Fruit fly (Drosophila melanogaster): ENCODE data around the gene Pvf3.

Gene Pvf3

dm6 chr2L:7144061-7144460 lies 13.4 kb downstream of the Pvf3 start (continued):
- peak; percentile 21 for TF ChIP-seq vri (GFP tag; optimal IDR thresholded peaks at IDR 0.05)
- TF ChIP-seq dsx (GFP tag; optimal IDR thresholded peaks at IDR 0.05; ENCODE audit: poor library complexity, severe bottlenecking) = peak; percentile 46
- peak; percentile 88 for TF ChIP-seq Eip78C (GFP tag)
- peak; percentile 59 for TF ChIP-seq fd59A (GFP tag; optimal IDR thresholded peaks at IDR 0.05)
- peak; percentile 63 for TF ChIP-seq Eip75B (GFP tag; optimal IDR thresholded peaks at IDR 0.05)
- peak; percentile 59 for TF ChIP-seq Sox15 (GFP tag; optimal IDR thresholded peaks at IDR 0.05)
- TF ChIP-seq CG9139 (GFP tag; optimal IDR thresholded peaks at IDR 0.05) = peak; percentile 64
- peak; percentile 71 for TF ChIP-seq esn (GFP tag; optimal IDR thresholded peaks at IDR 0.05)
- TF ChIP-seq salr (GFP tag; optimal IDR thresholded peaks at IDR 0.05) = peak in 1 of 2 experiments; percentile 37
- TF ChIP-seq CG11902 (GFP tag; optimal IDR thresholded peaks at IDR 0.05) = peak; percentile 55
- TF ChIP-seq CG11762 (GFP tag; optimal IDR thresholded peaks at IDR 0.05; ENCODE audit: insufficient read depth) = peak; percentile 13
- TF ChIP-seq Gug (GFP tag; IDR thresholded peaks at IDR 0.05) = no peak
- TF ChIP-seq Smox (GFP tag; optimal IDR thresholded peaks at IDR 0.05) = peak; percentile 58
- TF ChIP-seq CG16779 (tag; optimal IDR thresholded peaks at IDR 0.05) = no peak
- peak; percentile 62 for TF ChIP-seq Ets21C (GFP tag; optimal IDR thresholded peaks at IDR 0.05)
- no peak for TF ChIP-seq fd85E (GFP tag; optimal IDR thresholded peaks at IDR 0.05)

dm6 chr2L:7140089-7140488 lies 17.4 kb downstream of the Pvf3 start:
- no peak for TF ChIP-seq lz (GFP tag; optimal IDR thresholded peaks at IDR 0.05)
- no peak for TF ChIP-seq salr (GFP tag; optimal IDR thresholded peaks at IDR 0.05)
- TF ChIP-seq CG6276 (GFP tag; optimal IDR thresholded peaks at IDR 0.05) = no peak

dm6 chr2L:7138516-7139061 lies 18.9 kb downstream of the Pvf3 start:
- TF ChIP-seq CG31627 (GFP tag; optimal IDR thresholded peaks at IDR 0.05) (no peak), fd85E (GFP tag; optimal IDR thresholded peaks at IDR 0.05) (no peak), Hr39 (GFP tag; optimal IDR thresholded peaks at IDR 0.05) (no peak), CG6854 (GFP tag; optimal IDR thresholded peaks at IDR 0.05) (no peak), CG6808 (GFP tag; optimal IDR thresholded peaks at IDR 0.05) (no peak), Smox (GFP tag; optimal IDR thresholded peaks at IDR 0.05) (no peak), CG6276 (GFP tag; optimal IDR thresholded peaks at IDR 0.05) (no peak), vri (GFP tag; optimal IDR thresholded peaks at IDR 0.05) (no peak), eg (GFP tag; IDR thresholded peaks at IDR 0.05) (no peak)

dm6 chr2L:7136667-7137066 lies 20.8 kb downstream of the Pvf3 start:
- TF ChIP-seq CG4318 (GFP tag; optimal IDR thresholded peaks at IDR 0.05) (no peak), fkh (GFP tag; optimal IDR thresholded peaks at IDR 0.05) (peak; percentile 61)

dm6 chr2L:7135069-7135468 lies 22.4 kb downstream of the Pvf3 start:
- TF ChIP-seq dsx (GFP tag; optimal IDR thresholded peaks at IDR 0.05; ENCODE audit: poor library complexity, severe bottlenecking) = no peak
- TF ChIP-seq salr (GFP tag; optimal IDR thresholded peaks at IDR 0.05) = peak; percentile 40
- peak; percentile 65 for TF ChIP-seq Gug (GFP tag; IDR thresholded peaks at IDR 0.05)
- peak; percentile 19 for TF ChIP-seq svp (GFP tag)
- TF ChIP-seq dac (GFP tag; optimal IDR thresholded peaks at IDR 0.05) = peak; percentile 53
- peak; percentile 37 for TF ChIP-seq CG31627 (GFP tag; optimal IDR thresholded peaks at IDR 0.05)
- TF ChIP-seq CG10631 (GFP tag; optimal IDR thresholded peaks at IDR 0.05) = peak; percentile 76
- TF ChIP-seq Hr39 (GFP tag; optimal IDR thresholded peaks at IDR 0.05) = peak; percentile 33
- TF ChIP-seq CG11762 (GFP tag; optimal IDR thresholded peaks at IDR 0.05; ENCODE audit: insufficient read depth) = peak; percentile 38
- peak; percentile 46 for TF ChIP-seq CG6808 (GFP tag; optimal IDR thresholded peaks at IDR 0.05)
- TF ChIP-seq topi (GFP tag; optimal IDR thresholded peaks at IDR 0.05) = peak; percentile 16
- TF ChIP-seq CG15336 (GFP tag; IDR thresholded peaks at IDR 0.05) = peak; percentile 72
- TF ChIP-seq CG9139 (GFP tag; optimal IDR thresholded peaks at IDR 0.05) = no peak
- peak; percentile 72 for TF ChIP-seq CG8119 (GFP tag; IDR thresholded peaks at IDR 0.05)
- TF ChIP-seq Met (GFP tag; optimal IDR thresholded peaks at IDR 0.05) = peak; percentile 24
- peak; percentile 45 for TF ChIP-seq Ets96B (tag; optimal IDR thresholded peaks at IDR 0.05)
- peak; percentile 69 for TF ChIP-seq achi (GFP tag; optimal IDR thresholded peaks at IDR 0.05)
- no peak for TF ChIP-seq Sox15 (GFP tag; optimal IDR thresholded peaks at IDR 0.05)
- peak; percentile 39 for TF ChIP-seq lz (GFP tag; optimal IDR thresholded peaks at IDR 0.05)
- TF ChIP-seq Lpt (GFP tag; optimal IDR thresholded peaks at IDR 0.05) = peak; percentile 63
- peak; percentile 58 for TF ChIP-seq Sox14 (GFP tag; optimal IDR thresholded peaks at IDR 0.05)
- TF ChIP-seq eg (GFP tag; IDR thresholded peaks at IDR 0.05) = peak; percentile 75; the same call in 2 of the 3 replicates
- no peak for TF ChIP-seq Hr38 (GFP tag; optimal IDR thresholded peaks at IDR 0.05)
- no peak for TF ChIP-seq CG8632 (GFP tag; optimal IDR thresholded peaks at IDR 0.05)
- TF ChIP-seq Eip93F (GFP tag; optimal IDR thresholded peaks at IDR 0.05) = no peak
- peak; percentile 58 for TF ChIP-seq pdm3 (GFP tag; optimal IDR thresholded peaks at IDR 0.05)
- TF ChIP-seq CG11294 (GFP tag; IDR thresholded peaks at IDR 0.05) = no peak
- TF ChIP-seq CG7368 (GFP tag; optimal IDR thresholded peaks at IDR 0.05) = peak; percentile 27
- peak; percentile 76 for TF ChIP-seq Eip78C (GFP tag)
